Worm (Caenorhabditis elegans): Measurements from ENCODE around the gene C01G10.1.

Gene C01G10.1

ce11 chrV:15099447-15099846 lies at the start of gene C01G10.1:
Gene C01G10.1, plus strand, starts transcription at chrV:15099747.
- TF ChIP-seq T26A8.4 (GFP tag; IDR thresholded peaks at IDR 0.05) (no peak), zfp-3 (GFP tag; conservative IDR thresholded peaks at IDR 0.05) (no peak), attf-4 (tag; optimal IDR thresholded peaks at IDR 0.05) (no peak), nhr-6 (tag; optimal IDR thresholded peaks at IDR 0.05) (no peak), lim-7 (GFP tag; IDR thresholded peaks at IDR 0.05) (no peak), tra-1 (GFP tag; IDR thresholded peaks at IDR 0.05) (no peak), hmg-1.1 (GFP tag; IDR thresholded peaks at IDR 0.05) (no peak), ctbp-1 (GFP tag; IDR thresholded peaks at IDR 0.05) (no peak)

ce11 chrV:15051720-15052119 lies 47.8 kb upstream of the C01G10.1 start:
- TF ChIP-seq aha-1 (tag) (peak; percentile 91), lin-39 (tag; optimal IDR thresholded peaks at IDR 0.05) (no peak)

DNA sequence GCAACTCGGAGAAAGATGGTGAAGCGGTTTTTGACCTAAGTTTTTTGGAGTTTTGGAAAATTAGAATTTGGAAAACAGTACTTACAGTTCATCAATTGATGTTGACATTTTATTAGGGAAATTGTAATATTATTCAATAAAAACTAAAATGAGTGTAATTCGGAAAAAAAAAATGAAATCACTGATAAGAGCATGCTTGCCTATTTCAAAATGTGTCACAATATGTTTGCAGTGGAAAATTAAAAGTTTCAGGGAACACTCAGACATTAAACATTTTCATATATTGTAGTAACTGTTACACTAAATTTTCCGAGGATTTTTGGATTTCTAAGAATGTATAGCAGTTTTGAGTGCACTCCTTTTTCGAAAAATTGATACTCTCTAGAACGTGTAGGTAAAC lies 47.2 kb upstream of the C01G10.1 start, which contains the start of the genes fbxa-82 and C25D7.5:
Gene fbxa-82, minus strand, starts transcription at position 163 of the 400 bp plus-strand sequence.
Gene C25D7.5, plus strand, starts transcription at position 283 of the 400 bp plus-strand sequence.
- no peak for TF ChIP-seq lin-38 (GFP tag; IDR thresholded peaks at IDR 0.05)
- TF ChIP-seq daf-16 (GFP tag; optimal IDR thresholded peaks at IDR 0.05): no peak
- TF ChIP-seq daf-16 (tag; optimal IDR thresholded peaks at IDR 0.05): peak; percentile 59
- no peak for TF ChIP-seq lin-39 (tag; optimal IDR thresholded peaks at IDR 0.05)
- no peak for TF ChIP-seq F49E8.2 (tag; optimal IDR thresholded peaks at IDR 0.05; ENCODE audit: borderline replicate concordance)
- TF ChIP-seq zfp-2 (tag; optimal IDR thresholded peaks at IDR 0.05): no peak
- peak; percentile 24 for TF ChIP-seq pqm-1 (tag; optimal IDR thresholded peaks at IDR 0.05)
- TF ChIP-seq ztf-7 (tag; optimal IDR thresholded peaks at IDR 0.05): peak; percentile 62
- no peak for TF ChIP-seq sdz-12 (GFP tag; optimal IDR thresholded peaks at IDR 0.05)
- peak; percentile 82 for TF ChIP-seq zip-2 (tag; optimal IDR thresholded peaks at IDR 0.05)
- TF ChIP-seq zag-1 (tag; optimal IDR thresholded peaks at IDR 0.05): no peak
- TF ChIP-seq nhr-77 (tag; optimal IDR thresholded peaks at IDR 0.05): peak; percentile 57
- no peak for TF ChIP-seq hlh-30 (tag; optimal IDR thresholded peaks at IDR 0.05; ENCODE audit: insufficient read depth)
- no peak for TF ChIP-seq vab-7 (GFP tag; IDR thresholded peaks at IDR 0.05)
- TF ChIP-seq mdl-1 (tag; optimal IDR thresholded peaks at IDR 0.05): no peak
- TF ChIP-seq F44E2.7 (GFP tag; IDR thresholded peaks at IDR 0.05): no peak
- peak; percentile 43 for TF ChIP-seq nhr-28 (tag; optimal IDR thresholded peaks at IDR 0.05)

- TF ChIP-seq madf-9 (GFP tag; conservative IDR thresholded peaks at IDR 0.05): no peak
- peak; percentile 91 for TF ChIP-seq aha-1 (tag)
- no peak for TF ChIP-seq mep-1 (tag; optimal IDR thresholded peaks at IDR 0.05)
These were observed 44.8 kb upstream of the C01G10.1 start for ce11 chrV:15054733-15055132.

- no peak for TF ChIP-seq ceh-28 (tag; optimal IDR thresholded peaks at IDR 0.05)
- peak; percentile 49 for TF ChIP-seq aha-1 (tag)
These were observed 43.7 kb upstream of the C01G10.1 start, which contains the start of gene C25D7.16 for ce11 chrV:15055873-15056272. Gene C25D7.16, plus strand, starts transcription at chrV:15056173.

DNA sequence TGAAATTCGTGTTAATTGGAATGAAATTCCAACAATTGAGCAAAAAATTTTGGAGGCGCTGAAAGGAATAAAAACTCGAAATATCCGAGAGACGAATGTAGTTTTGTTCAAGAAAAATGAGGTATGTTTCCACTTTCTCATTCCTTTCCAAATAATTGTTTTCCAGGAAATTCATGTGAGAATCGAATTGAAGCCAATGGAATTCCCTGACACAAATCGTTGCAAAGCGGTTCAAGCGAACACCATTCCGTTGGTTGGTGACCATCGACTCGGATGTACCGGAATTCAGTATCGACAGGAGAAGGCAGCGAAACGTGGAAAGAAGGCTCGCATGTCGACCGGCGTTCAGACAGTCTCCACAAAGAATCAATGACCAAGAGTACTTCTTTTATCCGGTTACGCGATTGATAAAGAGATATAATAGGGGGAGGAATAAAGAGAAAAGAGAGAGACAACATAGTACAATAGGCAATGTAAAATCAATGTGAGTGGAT lies 43.2 kb upstream of the C01G10.1 start:
- no peak for TF ChIP-seq ceh-82 (tag; optimal IDR thresholded peaks at IDR 0.05)
- 0 out of 2 replicates have a peak, but pooled peaks have one; percentile 24 for TF ChIP-seq egl-43 (GFP tag; IDR thresholded peaks at IDR 0.05)

DNA sequence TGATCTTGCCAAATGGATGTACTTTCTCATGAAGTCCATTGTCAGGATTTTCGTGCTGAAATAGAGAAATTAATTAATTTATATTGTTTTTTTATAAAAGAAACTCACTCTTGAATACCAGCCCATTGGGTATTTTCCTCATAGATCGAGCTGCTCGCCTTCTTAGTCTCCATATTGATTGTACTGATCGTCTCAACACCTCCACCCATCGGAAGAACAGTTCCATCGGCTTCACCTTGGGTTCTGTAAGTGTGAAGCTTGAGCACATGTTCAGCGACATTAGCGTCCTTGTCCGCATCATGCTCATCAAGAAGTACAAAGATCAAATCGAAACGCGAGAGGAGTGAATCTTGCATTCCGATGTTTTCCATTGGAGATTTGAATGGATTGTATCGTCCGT lies 41.8 kb upstream of the C01G10.1 start:
- TF ChIP-seq Y48G9A.11 (GFP tag; IDR thresholded peaks at IDR 0.05) (no peak), T26A8.4 (GFP tag; IDR thresholded peaks at IDR 0.05) (no peak), snpc-4 (tag; optimal IDR thresholded peaks at IDR 0.05) (no peak), dmd-8 (GFP tag; IDR thresholded peaks at IDR 0.05) (no peak), nhr-77 (tag; optimal IDR thresholded peaks at IDR 0.05) (no peak), R02D3.7 (tag; optimal IDR thresholded peaks at IDR 0.05) (no peak), ceh-44 (GFP tag; IDR thresholded peaks at IDR 0.05) (no peak), aha-1 (tag) (peak; percentile 92)
